Worm (Caenorhabditis elegans) whole organism, young adult: Measurements from ENCODE around the gene rbm-7.

ENCODE experiments used
- T26A5.8 ChIP-seq: sonication (generic microtip); optimal IDR thresholded peaks from 2 replicates; lab custom pipeline; 2016; ENCODE audit warnings: missing genetic modification characterization, missing compliant biosample characterization
- madf-6 ChIP-seq: fragments of 200-800 bp; sonication (Bioruptor generic); IDR thresholded peaks from 2 replicates; pipeline ENCODE4 v1.3.6; 2022; ENCODE audit warnings: missing genetic modification reagents, missing genetic modification characterization, missing compliant biosample characterization

DNA sequence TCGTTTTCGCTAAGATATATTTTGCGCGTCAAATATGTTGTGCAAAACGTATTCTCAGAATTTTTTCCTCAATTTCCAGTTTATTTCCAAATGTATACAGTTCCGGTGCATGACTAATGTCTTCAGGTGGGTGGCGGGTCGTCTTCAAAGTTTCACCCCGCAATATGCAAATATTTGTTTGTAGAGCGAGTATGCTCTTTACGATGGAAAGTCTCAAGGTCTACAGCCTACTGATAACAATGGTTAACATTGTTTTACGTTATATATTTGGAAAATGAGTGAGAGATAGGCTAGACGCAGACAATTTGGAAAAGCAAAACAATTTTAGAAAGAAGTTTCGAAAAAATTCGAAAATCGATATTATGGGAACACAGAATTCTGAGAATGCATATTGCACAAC lies 13.8 kb downstream of the rbm-7 start:
- TF ChIP-seq T26A5.8 (tag; lab: Kevin White, UChicago) = no peak
- TF ChIP-seq madf-6 (GFP tag; lab: Robert Waterston, UW) = no peak
